Worm (Caenorhabditis elegans) whole organism, young adult: ENCODE measurements around the gene K05F1.14.
A peak's percentile ranks its signal among the peaks of the same experiment; 100 is the strongest.

Experiments used
- F10E7.11 ChIP-seq: sonication (generic microtip); optimal IDR thresholded peaks from 2 replicates; lab custom pipeline; 2017; ENCODE audit warnings: mild to moderate bottlenecking, missing genetic modification characterization, moderate library complexity, missing compliant biosample characterization
- F23B12.7 ChIP-seq: sonication (generic microtip); optimal IDR thresholded peaks from 2 replicates; lab custom pipeline; 2017; ENCODE audit warnings: missing genetic modification characterization, mild to moderate bottlenecking, missing compliant biosample characterization, antibody characterized with exemption, moderate library complexity; ENCODE audit not compliant: insufficient read depth
- K12H6.12 ChIP-seq: fragments of 200-800 bp; sonication (Bioruptor generic); optimal IDR thresholded peaks from 2 replicates; lab custom pipeline; 2018; ENCODE audit warnings: mild to moderate bottlenecking, missing genetic modification characterization, missing compliant biosample characterization
- T26A5.8 ChIP-seq: sonication (generic microtip); optimal IDR thresholded peaks from 2 replicates; lab custom pipeline; 2016; ENCODE audit warnings: missing genetic modification characterization, missing compliant biosample characterization
- Y53F4B.3 ChIP-seq: fragments of 200-800 bp; sonication (Bioruptor generic); IDR thresholded peaks from 2 replicates; pipeline ENCODE4 v1.3.6; 2022; ENCODE audit warnings: missing genetic modification reagents, missing genetic modification characterization, missing compliant biosample characterization
- ZK185.1 ChIP-seq: sonication (generic microtip); optimal IDR thresholded peaks from 2 replicates; lab custom pipeline; 2016; ENCODE audit warnings: mild to moderate bottlenecking, missing genetic modification characterization, missing compliant biosample characterization; ENCODE audit not compliant: poor library complexity, severe bottlenecking
- athp-1 ChIP-seq: sonication (generic microtip); optimal IDR thresholded peaks from 2 replicates; lab custom pipeline; 2017; ENCODE audit warnings: mild to moderate bottlenecking, missing genetic modification characterization, missing compliant biosample characterization
- attf-5 ChIP-seq: fragments of 200-800 bp; sonication (Bioruptor generic); optimal IDR thresholded peaks from 2 replicates; lab custom pipeline; 2018; ENCODE audit warnings: mild to moderate bottlenecking, missing genetic modification characterization, missing compliant biosample characterization
- ccch-3 ChIP-seq: fragments of 200-800 bp; sonication (Bioruptor generic); optimal IDR thresholded peaks from 2 replicates; lab custom pipeline; 2018; ENCODE audit warnings: mild to moderate bottlenecking, missing genetic modification characterization, missing compliant biosample characterization
- cebp-1 ChIP-seq, 2 experiments: fragments of 200-800 bp in 1 of 2; sonication (Bioruptor generic) in 1 of 2; sonication (generic microtip) in 1 of 2; IDR thresholded peaks in 1 of 2; optimal IDR thresholded peaks in 1 of 2; 2 replicates each; pipeline versions ENCODE4 v1.3.6 to Lab custom; 2017 to 2022; ENCODE audit warnings: missing compliant biosample characterization in 2 of 2, missing genetic modification characterization in 2 of 2, mild to moderate bottlenecking in 1 of 2, missing genetic modification reagents in 1 of 2, moderate library complexity in 1 of 2
- dox-1 ChIP-seq: fragments of 200-800 bp; sonication (Bioruptor generic); IDR thresholded peaks from 2 replicates; pipeline ENCODE4 v1.3.6; 2022; ENCODE audit warnings: missing genetic modification reagents, missing genetic modification characterization, missing compliant biosample characterization
- efl-1 ChIP-seq: fragments of 150-350 bp; optimal IDR thresholded peaks from 2 replicates; lab custom pipeline; 2014; ENCODE audit warnings: missing biosample characterization, missing genetic modification reagents, missing genetic modification characterization
- ets-4 ChIP-seq: fragments of 200-800 bp; sonication (Bioruptor generic); optimal IDR thresholded peaks from 2 replicates; lab custom pipeline; 2018; ENCODE audit warnings: mild to moderate bottlenecking, missing genetic modification characterization, missing compliant biosample characterization
- gei-17 ChIP-seq: fragments of 200-800 bp; sonication (Bioruptor generic); optimal IDR thresholded peaks from 2 replicates; lab custom pipeline; 2018; ENCODE audit warnings: mild to moderate bottlenecking, missing genetic modification characterization, missing compliant biosample characterization
- hlh-12 ChIP-seq: sonication (generic microtip); optimal IDR thresholded peaks from 2 replicates; lab custom pipeline; 2016; ENCODE audit warnings: missing genetic modification characterization, missing compliant biosample characterization
- hrde-1 ChIP-seq: sonication (generic microtip); optimal IDR thresholded peaks from 2 replicates; lab custom pipeline; 2016; ENCODE audit warnings: missing genetic modification characterization, mild to moderate bottlenecking, missing compliant biosample characterization, moderate library complexity, missing genotype, missing genetic modification reagents, borderline replicate concordance
- hsf-1 ChIP-seq: fragments of 200-800 bp; sonication (Bioruptor generic); IDR thresholded peaks from 2 replicates; pipeline ENCODE4 v1.3.6; 2022; ENCODE audit warnings: missing genetic modification reagents, missing genetic modification characterization, missing compliant biosample characterization
- lag-1 ChIP-seq: fragments of 200-800 bp; sonication (Bioruptor generic); IDR thresholded peaks from 2 replicates; pipeline ENCODE4 v1.3.6; 2022; ENCODE audit warnings: missing genetic modification reagents, missing genetic modification characterization, missing compliant biosample characterization
- lin-26 ChIP-seq: fragments of 200-800 bp; sonication (Bioruptor generic); IDR thresholded peaks from 2 replicates; pipeline ENCODE4 v1.3.6; 2022; ENCODE audit warnings: missing genetic modification reagents, missing genetic modification characterization, missing compliant biosample characterization
- lin-40 ChIP-seq: sonication (generic microtip); optimal IDR thresholded peaks from 2 replicates; lab custom pipeline; 2016; ENCODE audit warnings: missing genetic modification characterization, mild to moderate bottlenecking, missing compliant biosample characterization, missing genotype, missing genetic modification reagents
- lir-1 ChIP-seq: fragments of 200-800 bp; sonication (Bioruptor generic); conservative IDR thresholded peaks from 2 replicates; pipeline ENCODE4 v1.3.6; 2022; ENCODE audit warnings: missing genetic modification reagents, missing genetic modification characterization, missing compliant biosample characterization
- nfya-2 ChIP-seq: fragments of 200-800 bp; sonication (Bioruptor generic); IDR thresholded peaks from 2 replicates; pipeline ENCODE4 v1.3.6; 2022; ENCODE audit warnings: missing genetic modification reagents, missing genetic modification characterization, missing compliant biosample characterization
- nhr-27 ChIP-seq: fragments of 200-800 bp; sonication (Bioruptor generic); optimal IDR thresholded peaks from 2 replicates; lab custom pipeline; 2018; ENCODE audit warnings: mild to moderate bottlenecking, missing genetic modification characterization, moderate library complexity, missing compliant biosample characterization
- nhr-80 ChIP-seq: sonication (generic microtip); optimal IDR thresholded peaks from 2 replicates; lab custom pipeline; 2016; ENCODE audit warnings: missing genetic modification characterization, missing compliant biosample characterization
- pha-4 ChIP-seq: fragments of 150-350 bp; sonication (generic microtip); optimal IDR thresholded peaks from 2 replicates; lab custom pipeline; 2014; ENCODE audit warnings: missing biosample characterization, missing genetic modification reagents, missing genetic modification characterization
- repo-1 ChIP-seq: sonication (generic microtip); optimal IDR thresholded peaks from 2 replicates; lab custom pipeline; 2017; ENCODE audit warnings: mild to moderate bottlenecking, missing genetic modification characterization, missing compliant biosample characterization
- sea-2 ChIP-seq: fragments of 200-800 bp; sonication (Bioruptor generic); IDR thresholded peaks from 2 replicates; pipeline ENCODE4 v1.3.6; 2022; ENCODE audit warnings: missing genetic modification characterization, missing compliant biosample characterization
- somi-1 ChIP-seq: fragments of 200-800 bp; sonication (Bioruptor generic); optimal IDR thresholded peaks from 2 replicates; lab custom pipeline; 2018; ENCODE audit warnings: mild to moderate bottlenecking, missing genetic modification characterization, missing compliant biosample characterization
- tbp1 ChIP-seq: fragments of 200-800 bp; sonication (Bioruptor generic); optimal IDR thresholded peaks from 2 replicates; lab custom pipeline; 2018; ENCODE audit warnings: mild to moderate bottlenecking, missing genetic modification characterization, missing compliant biosample characterization
- unc-130 ChIP-seq: sonication (generic microtip); optimal IDR thresholded peaks from 2 replicates; lab custom pipeline; 2016; ENCODE audit warnings: missing genetic modification reagents, missing genetic modification characterization, missing compliant biosample characterization
- unc-62 ChIP-seq: fragments of 150-350 bp; optimal IDR thresholded peaks from 2 replicates; lab custom pipeline; 2014; ENCODE audit warnings: missing biosample characterization, missing genetic modification reagents, missing genetic modification characterization
- zfh-2 ChIP-seq: fragments of 200-800 bp; sonication (Bioruptor generic); conservative IDR thresholded peaks from 2 replicates; pipeline ENCODE4 v1.3.6; 2022; ENCODE audit warnings: missing genetic modification reagents, missing genetic modification characterization, missing compliant biosample characterization
- ztf-18 ChIP-seq: sonication (generic microtip); optimal IDR thresholded peaks from 2 replicates; lab custom pipeline; 2016; ENCODE audit warnings: missing genotype, mild to moderate bottlenecking, missing genetic modification characterization, missing compliant biosample characterization
- ztf-26 ChIP-seq: sonication (generic microtip); optimal IDR thresholded peaks from 2 replicates; lab custom pipeline; 2017; ENCODE audit warnings: missing genetic modification characterization, missing compliant biosample characterization
- ztf-6 ChIP-seq: fragments of 200-800 bp; sonication (Bioruptor generic); IDR thresholded peaks from 2 replicates; pipeline ENCODE4 v1.3.6; 2022; ENCODE audit warnings: missing genetic modification reagents, missing genetic modification characterization, missing compliant biosample characterization

The K05F1.14 gene

DNA sequence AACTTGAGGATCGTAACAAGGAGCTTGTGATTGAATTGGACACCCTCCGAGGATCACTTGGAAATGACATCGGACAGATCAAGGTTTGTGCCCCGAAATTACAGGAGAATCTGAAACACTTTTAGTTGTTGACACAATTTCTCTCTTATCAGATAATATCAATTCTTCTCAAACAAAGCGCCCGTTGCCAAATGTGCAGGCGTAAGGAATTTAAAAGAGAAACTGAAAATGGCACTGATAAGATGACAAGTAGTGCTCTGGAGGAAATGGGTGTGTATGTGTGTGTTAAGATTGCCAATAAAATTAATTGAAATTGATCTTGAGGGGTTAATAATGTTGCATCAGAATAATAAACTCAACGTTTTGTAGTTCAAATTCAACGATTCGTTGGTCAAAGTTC lies 41.0 kb downstream of the K05F1.14 start:
- TF ChIP-seq tbp1 (GFP tag; lab: Kevin White, UChicago) (no peak), nhr-80 (tag; lab: Kevin White, UChicago) (peak; percentile 96), lag-1 (no peak), ztf-26 (tag; lab: Kevin White, UChicago) (no peak), nfya-2 (GFP tag; lab: Robert Waterston, UW) (no peak), athp-1 (tag; lab: Kevin White, UChicago) (no peak), ZK185.1 (tag; lab: Kevin White, UChicago) (peak; percentile 29), zfh-2 (no peak), attf-5 (GFP tag; lab: Kevin White, UChicago) (no peak), nhr-27 (tag; lab: Kevin White, UChicago) (no peak), ccch-3 (GFP tag; lab: Kevin White, UChicago) (no peak), dox-1 (GFP tag; lab: Robert Waterston, UW) (peak; percentile 63), unc-130 (GFP tag; lab: Kevin White, UChicago) (no peak), hrde-1 (no peak), lin-40 (no peak), pha-4 (tag; lab: Kevin White, UChicago) (no peak), hsf-1 (GFP tag; lab: Robert Waterston, UW) (0 out of 2 replicates have a peak, but pooled peaks have one; percentile 37), ztf-18 (tag; lab: Kevin White, UChicago) (no peak), F23B12.7 (no peak)

DNA sequence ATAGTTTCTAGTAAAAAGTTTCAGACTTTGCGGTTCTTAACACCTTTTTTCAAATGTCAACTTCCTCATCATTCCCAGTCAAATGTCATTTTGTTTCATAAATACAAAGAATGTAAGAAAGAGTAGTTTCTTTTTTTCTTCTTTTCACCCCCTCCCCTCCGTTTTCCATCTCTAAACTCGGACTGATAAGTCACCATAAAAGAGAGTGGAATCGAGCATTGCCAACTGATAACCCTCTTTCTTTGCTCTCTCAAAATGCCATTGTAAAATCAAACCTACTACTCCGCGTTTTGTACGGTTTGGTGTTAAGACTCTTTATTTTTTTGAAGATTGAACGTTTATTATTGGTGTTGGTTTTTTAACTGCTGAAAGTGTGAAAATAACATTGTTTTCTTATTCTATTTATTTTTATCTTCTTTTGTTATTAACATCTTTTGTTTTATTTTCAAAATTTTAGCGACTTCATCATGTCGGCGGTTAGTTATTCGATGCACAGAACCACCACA lies 42.6 kb downstream of the K05F1.14 start, which contains the start of gene ifb-2:
ifb-2 (plus strand) TSS at position 456 of the 506 bp plus-strand sequence.
- no peak for TF ChIP-seq somi-1 (GFP tag; lab: Kevin White, UChicago)
- peak; percentile 92 for TF ChIP-seq nhr-80 (tag; lab: Kevin White, UChicago)
- TF ChIP-seq dox-1 (GFP tag; lab: Robert Waterston, UW), result 0 out of 2 replicates have a peak, but pooled peaks have one; percentile 15

DNA sequence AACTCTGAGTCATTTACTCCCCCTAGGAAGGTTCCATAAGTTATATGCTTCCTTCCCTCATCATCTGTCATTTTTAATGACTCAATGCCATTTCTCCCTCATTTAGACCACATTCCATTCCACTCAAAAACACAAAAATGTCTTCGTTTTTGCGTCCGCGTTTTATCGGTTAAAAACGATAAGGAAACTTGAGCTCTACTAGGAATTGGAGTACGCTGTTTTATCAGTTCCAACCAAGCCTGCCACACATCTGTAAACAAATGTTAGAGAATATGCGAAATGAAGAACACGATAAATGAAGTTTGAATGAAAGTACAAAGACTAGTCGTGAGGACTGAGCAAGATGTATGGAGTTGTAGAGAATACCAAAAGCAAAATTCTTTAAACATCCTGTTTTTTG lies 44.0 kb downstream of the K05F1.14 start:
- TF ChIP-seq T26A5.8 (tag; lab: Kevin White, UChicago), result no peak
- TF ChIP-seq lir-1, result no peak
- TF ChIP-seq unc-62 (GFP tag; lab: Kevin White, UChicago), result no peak
- no peak for TF ChIP-seq tbp1 (GFP tag; lab: Kevin White, UChicago)
- TF ChIP-seq cebp-1 (GFP tag; IDR thresholded peaks at IDR 0.05; lab: Robert Waterston, UW), result no peak
- no peak for TF ChIP-seq cebp-1 (tag; optimal IDR thresholded peaks at IDR 0.05; lab: Kevin White, UChicago)
- TF ChIP-seq athp-1 (tag; lab: Kevin White, UChicago), result no peak
- no peak for TF ChIP-seq sea-2 (GFP tag; lab: Robert Waterston, UW)
- peak; percentile 89 for TF ChIP-seq nhr-80 (tag; lab: Kevin White, UChicago)
- no peak for TF ChIP-seq gei-17 (GFP tag; lab: Kevin White, UChicago)
- no peak for TF ChIP-seq lin-26
- no peak for TF ChIP-seq efl-1 (GFP tag; lab: Kevin White, UChicago)
- no peak for TF ChIP-seq ztf-6
- TF ChIP-seq F10E7.11 (tag; lab: Kevin White, UChicago), result no peak
- TF ChIP-seq hlh-12, result no peak
- no peak for TF ChIP-seq Y53F4B.3 (GFP tag; lab: Robert Waterston, UW)
- TF ChIP-seq dox-1 (GFP tag; lab: Robert Waterston, UW), result 0 out of 2 replicates have a peak, but pooled peaks have one; percentile 26
- peak; percentile 31 for TF ChIP-seq ets-4 (GFP tag; lab: Kevin White, UChicago)

DNA sequence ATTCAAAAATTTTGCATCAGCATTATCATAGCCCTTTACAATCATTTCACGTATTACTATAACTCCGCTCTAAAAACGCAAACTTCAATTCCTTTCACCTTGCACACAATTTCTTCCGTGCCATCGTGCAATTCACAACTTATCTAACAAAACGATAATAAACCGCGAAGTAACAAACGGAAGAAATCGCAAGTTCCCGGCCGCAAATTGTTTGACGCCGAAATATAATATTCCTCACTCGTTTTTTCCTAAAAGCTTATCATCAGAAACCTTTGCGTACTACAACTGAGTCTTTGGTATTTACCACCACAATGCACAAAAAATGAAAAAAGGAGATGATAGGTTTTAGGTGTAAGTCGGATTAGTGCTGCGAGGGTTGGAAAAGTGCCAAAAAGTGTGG lies 45.1 kb downstream of the K05F1.14 start:
- no peak for TF ChIP-seq K12H6.12 (tag; lab: Kevin White, UChicago)
- TF ChIP-seq repo-1, result no peak
- TF ChIP-seq nhr-80 (tag; lab: Kevin White, UChicago), result peak; percentile 47
